Fruit fly (Drosophila melanogaster) whole organism, embryonic: ENCODE data around the gene BNIP3.

Source experiments
- BEAF-32 ChIP-seq: fragments of 200-800 bp; sonication (Bioruptor generic); optimal IDR thresholded peaks from 3 replicates; lab custom pipeline; 2017; ENCODE audit warnings: missing biosample characterization, missing genetic modification characterization, mild to moderate bottlenecking, moderate library complexity, missing genetic modification reagents
- CG10274 ChIP-seq: fragments of 200-800 bp; sonication (Bioruptor generic); optimal IDR thresholded peaks from 3 replicates; lab custom pipeline; 2017; ENCODE audit warnings: missing biosample characterization, mild to moderate bottlenecking, missing genetic modification characterization
- CG10959 ChIP-seq: fragments of 200-800 bp; sonication (Bioruptor generic); IDR thresholded peaks from 2 replicates; pipeline ENCODE4 v1.3.6; 2022; ENCODE audit warnings: missing biosample characterization, missing genetic modification characterization
- CG16813 ChIP-seq: fragments of 200-800 bp; sonication (Bioruptor generic); IDR thresholded peaks from 3 replicates; pipeline ENCODE4 v1.3.6; 2022; ENCODE audit warnings: missing biosample characterization, missing genetic modification characterization; ENCODE audit not compliant: partially characterized antibody
- CG17912 ChIP-seq: fragments of 200-800 bp; sonication (Bioruptor generic); optimal IDR thresholded peaks from 2 replicates; lab custom pipeline; 2018; ENCODE audit warnings: missing biosample characterization, mild to moderate bottlenecking, missing genetic modification characterization
- CG2129 ChIP-seq: fragments of 200-800 bp; sonication (Bioruptor generic); IDR thresholded peaks from 2 replicates; pipeline ENCODE4 v1.3.6; 2022; ENCODE audit warnings: missing biosample characterization, missing genetic modification characterization; ENCODE audit not compliant: partially characterized antibody
- CG2889 ChIP-seq: fragments of 200-800 bp; sonication (Bioruptor generic); IDR thresholded peaks from 3 replicates; pipeline ENCODE4 v1.3.6; 2022; ENCODE audit warnings: missing biosample characterization, missing genetic modification characterization
- CG34224 ChIP-seq: fragments of 200-800 bp; sonication (Bioruptor generic); IDR thresholded peaks from 3 replicates; pipeline ENCODE4 v1.3.6; 2022; ENCODE audit warnings: missing biosample characterization, missing genetic modification characterization; ENCODE audit not compliant: partially characterized antibody
- CG4404 ChIP-seq: fragments of 200-800 bp; sonication (Bioruptor generic); IDR thresholded peaks from 2 replicates; pipeline ENCODE4 v1.3.6; 2022; ENCODE audit warnings: missing biosample characterization, missing genetic modification characterization
- CG5245 ChIP-seq: fragments of 200-800 bp; sonication (Bioruptor generic); optimal IDR thresholded peaks from 3 replicates; lab custom pipeline; 2016; ENCODE audit warnings: missing biosample characterization, missing genetic modification characterization
- CG6654 ChIP-seq: fragments of 200-800 bp; sonication (Bioruptor generic); optimal IDR thresholded peaks from 2 replicates; lab custom pipeline; 2017; ENCODE audit warnings: missing biosample characterization, mild to moderate bottlenecking, missing genetic modification characterization
- CG7271 ChIP-seq: fragments of 200-800 bp; sonication (Bioruptor generic); optimal IDR thresholded peaks from 2 replicates; lab custom pipeline; 2018; ENCODE audit warnings: missing biosample characterization, mild to moderate bottlenecking, missing genetic modification characterization, moderate library complexity
- CG7357 ChIP-seq: fragments of 200-800 bp; sonication (Bioruptor generic); IDR thresholded peaks from 3 replicates; pipeline ENCODE4 v1.3.6; 2022; ENCODE audit warnings: missing biosample characterization, missing genetic modification characterization
- CG7839 ChIP-seq: fragments of 200-800 bp; sonication (Bioruptor generic); optimal IDR thresholded peaks from 3 replicates; lab custom pipeline; 2018; ENCODE audit warnings: missing biosample characterization, mild to moderate bottlenecking, missing genetic modification characterization, moderate library complexity
- CG7928 ChIP-seq: fragments of 200-800 bp; sonication (Bioruptor generic); optimal IDR thresholded peaks from 2 replicates; lab custom pipeline; 2017; ENCODE audit warnings: missing biosample characterization, mild to moderate bottlenecking, missing genetic modification characterization
- CG8765 ChIP-seq: fragments of 200-800 bp; sonication (Bioruptor generic); IDR thresholded peaks from 2 replicates; pipeline ENCODE4 v1.3.6; 2022; ENCODE audit warnings: missing biosample characterization, missing genetic modification characterization
- CG9609 ChIP-seq: fragments of 200-800 bp; sonication (Bioruptor generic); optimal IDR thresholded peaks from 3 replicates; lab custom pipeline; 2016; ENCODE audit warnings: missing biosample characterization, missing genetic modification characterization
- Doc3 ChIP-seq: fragments of 200-800 bp; sonication (Bioruptor generic); IDR thresholded peaks from 3 replicates; pipeline ENCODE4 v1.3.6; 2022; ENCODE audit warnings: missing biosample characterization, missing genetic modification characterization; ENCODE audit not compliant: partially characterized antibody
- E2f2 ChIP-seq: fragments of 200-800 bp; sonication (Bioruptor generic); IDR thresholded peaks from 2 replicates; pipeline ENCODE4 v1.3.6; 2022; ENCODE audit warnings: missing biosample characterization, missing genetic modification characterization
- Fer3 ChIP-seq: fragments of 200-800 bp; sonication (Bioruptor generic); optimal IDR thresholded peaks from 2 replicates; lab custom pipeline; 2018; ENCODE audit warnings: missing biosample characterization, mild to moderate bottlenecking, missing genetic modification characterization, moderate library complexity
- HmgD ChIP-seq: fragments of 200-800 bp; sonication (Bioruptor generic); optimal IDR thresholded peaks from 3 replicates; lab custom pipeline; 2016; ENCODE audit warnings: missing biosample characterization, missing genetic modification characterization
- NC2β ChIP-seq: fragments of 200-800 bp; sonication (Bioruptor generic); optimal IDR thresholded peaks from 2 replicates; lab custom pipeline; 2016; ENCODE audit warnings: missing biosample characterization, missing genetic modification characterization
- Rx ChIP-seq: fragments of 200-800 bp; sonication (Bioruptor generic); IDR thresholded peaks from 2 replicates; pipeline ENCODE4 v1.3.6; 2022; ENCODE audit warnings: missing biosample characterization, missing genetic modification characterization
- Sin3A ChIP-seq: fragments of >200 bp; optimal IDR thresholded peaks from 2 replicates; lab custom pipeline; 2018
- Sox102F ChIP-seq: fragments of 200-800 bp; sonication (Bioruptor generic); optimal IDR thresholded peaks from 2 replicates; lab custom pipeline; 2018; ENCODE audit warnings: missing biosample characterization, mild to moderate bottlenecking, missing genetic modification characterization, moderate library complexity
- Xrp1 ChIP-seq: fragments of 200-800 bp; sonication (Bioruptor generic); IDR thresholded peaks from 2 replicates; pipeline ENCODE4 v1.3.6; 2022; ENCODE audit warnings: missing biosample characterization, missing genetic modification characterization
- ab ChIP-seq: fragments of 200-800 bp; sonication (Bioruptor generic); optimal IDR thresholded peaks from 2 replicates; lab custom pipeline; 2016; ENCODE audit warnings: missing biosample characterization, missing genetic modification characterization
- abd-A ChIP-seq: fragments of 200-800 bp; sonication (Bioruptor generic); optimal IDR thresholded peaks from 3 replicates; lab custom pipeline; 2019; ENCODE audit warnings: missing biosample characterization, mild to moderate bottlenecking, missing genetic modification characterization, moderate library complexity
- chif ChIP-seq, 2 experiments: fragments of 200-800 bp; sonication (Bioruptor generic); optimal IDR thresholded peaks; 3 replicates each; lab custom pipeline; 2016; ENCODE audit warnings: missing biosample characterization in 2 of 2, missing genetic modification characterization in 2 of 2
- ci ChIP-seq: fragments of 200-800 bp; sonication (Bioruptor generic); IDR thresholded peaks from 3 replicates; pipeline ENCODE4 v1.3.6; 2022; ENCODE audit warnings: missing biosample characterization, missing genetic modification characterization
- crc ChIP-seq: fragments of 200-800 bp; sonication (Bioruptor generic); optimal IDR thresholded peaks from 2 replicates; lab custom pipeline; 2016; ENCODE audit warnings: missing biosample characterization, missing genetic modification characterization
- croc ChIP-seq: fragments of 200-800 bp; sonication (Bioruptor generic); conservative IDR thresholded peaks from 3 replicates; pipeline ENCODE4 v1.3.6; 2022; ENCODE audit warnings: missing biosample characterization, missing genetic modification characterization
- da ChIP-seq: fragments of 200-800 bp; sonication (Bioruptor generic); optimal IDR thresholded peaks from 2 replicates; lab custom pipeline; 2016; ENCODE audit warnings: missing biosample characterization, missing genetic modification characterization
- exex ChIP-seq: fragments of 200-800 bp; sonication (Bioruptor generic); optimal IDR thresholded peaks from 4 replicates; lab custom pipeline; 2018; ENCODE audit warnings: missing biosample characterization, mild to moderate bottlenecking, missing genetic modification characterization, moderate library complexity
- fd3F ChIP-seq: fragments of 200-800 bp; sonication (Bioruptor generic); optimal IDR thresholded peaks from 2 replicates; lab custom pipeline; 2018; ENCODE audit warnings: missing biosample characterization, mild to moderate bottlenecking, missing genetic modification characterization, moderate library complexity
- fu2 ChIP-seq: fragments of 200-800 bp; sonication (Bioruptor generic); optimal IDR thresholded peaks from 2 replicates; lab custom pipeline; 2016; ENCODE audit warnings: missing biosample characterization, missing genetic modification characterization
- gce ChIP-seq: fragments of 200-800 bp; sonication (Bioruptor generic); IDR thresholded peaks from 3 replicates; pipeline ENCODE4 v1.3.6; 2022; ENCODE audit warnings: missing biosample characterization, missing genetic modification characterization
- gsb-n ChIP-seq: fragments of 200-800 bp; sonication (Bioruptor generic); optimal IDR thresholded peaks from 3 replicates; lab custom pipeline; 2018; ENCODE audit warnings: missing biosample characterization, mild to moderate bottlenecking, missing genetic modification characterization
- hb ChIP-seq: fragments of 200-800 bp; sonication (Bioruptor generic); IDR thresholded peaks from 3 replicates; pipeline ENCODE4 v1.3.6; 2022; ENCODE audit warnings: missing biosample characterization, missing genetic modification characterization; ENCODE audit not compliant: partially characterized antibody
- kni ChIP-seq: fragments of 200-800 bp; sonication (Bioruptor generic); optimal IDR thresholded peaks from 3 replicates; lab custom pipeline; 2017; ENCODE audit warnings: mild to moderate bottlenecking, missing biosample characterization, missing genetic modification reagents, missing genetic modification characterization
- luna ChIP-seq: fragments of 200-800 bp; sonication (Bioruptor generic); optimal IDR thresholded peaks from 2 replicates; lab custom pipeline; 2016; ENCODE audit warnings: missing biosample characterization, missing genetic modification characterization
- maf-S ChIP-seq: fragments of 200-800 bp; sonication (Bioruptor generic); optimal IDR thresholded peaks from 2 replicates; lab custom pipeline; 2016; ENCODE audit warnings: missing biosample characterization, missing genetic modification characterization
- org-1 ChIP-seq: fragments of 200-800 bp; sonication (Bioruptor generic); optimal IDR thresholded peaks from 2 replicates; lab custom pipeline; 2017; ENCODE audit warnings: missing biosample characterization, missing genetic modification characterization
- pho ChIP-seq: fragments of 200-800 bp; sonication (Bioruptor generic); optimal IDR thresholded peaks from 2 replicates; lab custom pipeline; 2016; ENCODE audit warnings: missing biosample characterization, missing genetic modification characterization
- pita ChIP-seq: fragments of 200-800 bp; sonication (Bioruptor generic); optimal IDR thresholded peaks from 2 replicates; lab custom pipeline; 2017; ENCODE audit warnings: missing biosample characterization, mild to moderate bottlenecking, missing genetic modification characterization
- sens ChIP-seq: fragments of 200-800 bp; sonication (Bioruptor generic); peaks from one replicate; lab custom pipeline; 2016; ENCODE audit warnings: missing biosample characterization, missing genetic modification characterization
- seq ChIP-seq: fragments of 200-800 bp; sonication (Bioruptor generic); IDR thresholded peaks from 2 replicates; pipeline ENCODE4 v1.3.6; 2022; ENCODE audit warnings: missing biosample characterization, missing genetic modification characterization
- shn ChIP-seq: fragments of 200-800 bp; sonication (Bioruptor generic); optimal IDR thresholded peaks from 3 replicates; lab custom pipeline; 2016; ENCODE audit warnings: missing biosample characterization, missing genetic modification characterization
- sob ChIP-seq: fragments of 200-800 bp; sonication (Bioruptor generic); IDR thresholded peaks from 2 replicates; pipeline ENCODE4 v1.3.6; 2022; ENCODE audit warnings: missing biosample characterization, missing genetic modification characterization
- unpg ChIP-seq: fragments of 200-800 bp; sonication (Bioruptor generic); optimal IDR thresholded peaks from 3 replicates; lab custom pipeline; 2018; ENCODE audit warnings: missing biosample characterization, mild to moderate bottlenecking, missing genetic modification characterization, moderate library complexity

Gene BNIP3

DNA sequence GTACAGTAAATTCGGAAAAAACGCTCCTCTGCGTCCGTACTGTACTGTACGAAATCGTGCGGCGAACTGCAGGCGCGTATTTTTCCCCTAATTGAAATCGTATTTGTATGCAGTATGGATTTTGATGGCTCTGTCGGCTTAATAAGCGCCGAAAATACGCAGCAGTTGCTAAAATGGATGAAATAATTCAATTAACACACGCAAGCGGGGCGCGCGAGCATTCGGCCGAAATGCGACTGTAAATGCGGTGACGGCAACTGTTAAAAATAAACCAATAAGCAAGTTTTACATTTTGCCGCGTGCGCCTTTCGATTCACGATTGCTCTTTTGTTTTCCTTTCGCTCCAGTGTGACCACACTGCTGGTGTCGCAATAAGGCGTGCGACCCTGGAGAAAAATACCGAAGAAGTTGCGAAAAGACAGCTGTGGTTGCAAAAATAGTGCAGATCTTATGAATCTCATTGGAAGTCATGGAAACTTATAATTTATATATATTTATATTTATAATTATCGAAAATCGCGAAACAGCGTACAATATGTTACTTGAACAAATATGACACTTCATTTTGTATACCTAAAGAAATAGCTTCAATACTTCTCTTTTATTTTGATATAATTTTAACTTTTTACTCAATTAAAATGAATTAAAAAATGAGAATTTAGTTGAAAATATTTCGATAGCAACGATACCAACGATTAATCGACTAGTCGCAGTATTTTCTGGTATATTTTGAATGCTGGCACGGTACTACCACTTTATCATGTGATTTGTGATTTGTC lies 46.0 kb downstream of the BNIP3 start, which contains the start of the genes CG32428 and CG5969 (continued):
- TF ChIP-seq CG10959 (GFP tag; lab: Robert Waterston, UW) (no peak), CG16813 (GFP tag; lab: Robert Waterston, UW) (no peak), Xrp1 (peak; percentile 44; the same call in 1 of the 2 replicates), Fer3 (tag; lab: Kevin White, UChicago) (peak; percentile 73), ab (GFP tag; lab: Kevin White, UChicago) (no peak), maf-S (GFP tag; lab: Kevin White, UChicago) (no peak), Rx (peak; percentile 49; the same call in 1 of the 2 replicates), E2f2 (GFP tag; lab: Robert Waterston, UW) (peak; percentile 69), HmgD (no peak), CG7928 (GFP tag; lab: Kevin White, UChicago) (peak; percentile 33), org-1 (no peak), CG34224 (GFP tag; lab: Robert Waterston, UW) (no peak), CG2129 (GFP tag; lab: Robert Waterston, UW) (no peak), pho (GFP tag; lab: Kevin White, UChicago) (no peak), kni (GFP tag; lab: Kevin White, UChicago) (no peak), CG4404 (GFP tag; lab: Robert Waterston, UW) (peak; percentile 12; the same call in 1 of the 2 replicates), abd-A (tag; lab: Kevin White, UChicago) (no peak), CG6654 (GFP tag; lab: Kevin White, UChicago) (peak; percentile 4), luna (no peak), fu2 (GFP tag; lab: Kevin White, UChicago) (no peak), seq (GFP tag; lab: Robert Waterston, UW) (no peak), Sin3A (lab: Kevin White, UChicago) (peak; percentile 59), Sox102F (peak; percentile 51), CG5245 (GFP tag; lab: Kevin White, UChicago) (no peak), CG7271 (peak; percentile 12), CG2889 (GFP tag; lab: Robert Waterston, UW) (no peak; the same call in 2 of the 3 replicates), croc (GFP tag; lab: Robert Waterston, UW) (0 out of 3 replicates have a peak, but pooled peaks have one; percentile 21), ci (GFP tag; lab: Robert Waterston, UW) (peak; percentile 36; the same call in 2 of the 3 replicates), CG7357 (GFP tag; lab: Robert Waterston, UW) (peak; percentile 52; the same call in 2 of the 3 replicates), unpg (peak; percentile 67), chif (GFP tag; optimal IDR thresholded peaks at IDR 0.05; lab: Kevin White, UChicago) (no peak), CG9609 (GFP tag; lab: Kevin White, UChicago) (no peak), gce (GFP tag; lab: Robert Waterston, UW) (no peak), NC2β (GFP tag; lab: Kevin White, UChicago) (no peak), CG17912 (GFP tag; lab: Kevin White, UChicago) (no peak), da (no peak), CG8765 (GFP tag; lab: Robert Waterston, UW) (no peak), hb (GFP tag; lab: Robert Waterston, UW) (no peak), CG7839 (tag; lab: Kevin White, UChicago) (peak; percentile 76), shn (GFP tag; lab: Kevin White, UChicago) (no peak), BEAF-32 (GFP tag; lab: Kevin White, UChicago) (peak; percentile 52), sens (peak; percentile 22), sob (peak; percentile 65), gsb-n (peak; percentile 42), Doc3 (GFP tag; lab: Robert Waterston, UW) (no peak), fd3F (GFP tag; lab: Kevin White, UChicago) (peak; percentile 58), crc (no peak), exex (tag; lab: Kevin White, UChicago) (peak; percentile 8), CG10274 (GFP tag; lab: Kevin White, UChicago) (no peak), pita (no peak)
